Worm (Caenorhabditis elegans) whole organism, L1 larva: ENCODE measurements around the gene abf-6.

Experiments
- F16B12.6 ChIP-seq: fragments of 150-350 bp; optimal IDR thresholded peaks from 2 replicates; lab custom pipeline; 2014; ENCODE audit warnings: missing biosample characterization, missing genetic modification characterization
- Y116A8C.19 ChIP-seq: sonication (generic microtip); optimal IDR thresholded peaks from 2 replicates; lab custom pipeline; 2016; ENCODE audit warnings: missing compliant biosample characterization, missing genetic modification characterization, borderline replicate concordance
- alr-1 ChIP-seq: fragments of 200-800 bp; sonication (Bioruptor generic); optimal IDR thresholded peaks from 2 replicates; lab custom pipeline; 2018; ENCODE audit warnings: borderline replicate concordance, mild to moderate bottlenecking, missing genetic modification characterization, missing compliant biosample characterization
- aly-2 ChIP-seq: fragments of 150-350 bp; optimal IDR thresholded peaks from 2 replicates; lab custom pipeline; 2014; ENCODE audit warnings: missing biosample characterization, missing genetic modification characterization
- ama-1 ChIP-seq: fragments of 150-350 bp; optimal IDR thresholded peaks from 2 replicates; lab custom pipeline; 2014
- blmp-1 ChIP-seq: fragments of 150-350 bp; optimal IDR thresholded peaks from 2 replicates; lab custom pipeline; 2014; ENCODE audit warnings: missing biosample characterization, missing genetic modification characterization
- ceh-63 ChIP-seq: fragments of 200-800 bp; sonication (Bioruptor generic); optimal IDR thresholded peaks from 2 replicates; lab custom pipeline; 2018; ENCODE audit warnings: mild to moderate bottlenecking, missing genetic modification characterization, missing compliant biosample characterization
- ceh-88 ChIP-seq: fragments of 200-800 bp; sonication (Bioruptor generic); IDR thresholded peaks from 2 replicates; pipeline ENCODE4 v1.3.6; 2022; ENCODE audit warnings: missing genetic modification characterization, missing compliant biosample characterization
- ceh-90 ChIP-seq: sonication (generic microtip); optimal IDR thresholded peaks from 2 replicates; lab custom pipeline; 2016; ENCODE audit warnings: missing genetic modification characterization, missing compliant biosample characterization
- dpl-1 ChIP-seq, 3 experiments: fragments of 150-350 bp in 2 of 3; sonication (generic microtip) in 1 of 3; optimal IDR thresholded peaks; 2 replicates each; lab custom pipeline; 2014 to 2017; ENCODE audit warnings: missing biosample characterization in 3 of 3, missing genetic modification characterization in 3 of 3, missing genetic modification reagents in 3 of 3
- dsc-1 ChIP-seq: sonication (generic microtip); optimal IDR thresholded peaks from 2 replicates; lab custom pipeline; 2016; ENCODE audit warnings: mild to moderate bottlenecking, missing genetic modification characterization, missing compliant biosample characterization
- efl-3 ChIP-seq: fragments of 200-800 bp; sonication (Bioruptor generic); optimal IDR thresholded peaks from 2 replicates; lab custom pipeline; 2018; ENCODE audit warnings: mild to moderate bottlenecking, missing genetic modification characterization, missing compliant biosample characterization
- egl-13 ChIP-seq: sonication (generic microtip); optimal IDR thresholded peaks from 2 replicates; lab custom pipeline; 2016; ENCODE audit warnings: missing genotype, missing genetic modification reagents, missing genetic modification characterization, missing compliant biosample characterization
- egl-27 ChIP-seq, 2 experiments: fragments of 150-350 bp in 1 of 2; sonication (generic microtip); optimal IDR thresholded peaks; 3 replicates each; lab custom pipeline; 2017 to 2018; ENCODE audit warnings: missing biosample characterization in 2 of 2, missing genetic modification characterization in 2 of 2, missing genetic modification reagents in 2 of 2
- elt-2 ChIP-seq: sonication (generic microtip); optimal IDR thresholded peaks from 2 replicates; lab custom pipeline; 2016; ENCODE audit warnings: missing genetic modification characterization, mild to moderate bottlenecking, inconsistent platforms, missing compliant biosample characterization, missing genetic modification reagents
- ets-5 ChIP-seq: fragments of 200-800 bp; sonication (Bioruptor generic); IDR thresholded peaks from 2 replicates; pipeline ENCODE4 v1.3.6; 2022; ENCODE audit warnings: missing genetic modification characterization, missing compliant biosample characterization
- hlh-17 ChIP-seq: fragments of 200-800 bp; sonication (Bioruptor generic); optimal IDR thresholded peaks from 2 replicates; lab custom pipeline; 2018; ENCODE audit warnings: missing genetic modification characterization, mild to moderate bottlenecking, missing compliant biosample characterization, moderate library complexity, borderline replicate concordance
- hpl-2 ChIP-seq: fragments of 150-350 bp; optimal IDR thresholded peaks from 2 replicates; lab custom pipeline; 2014; ENCODE audit warnings: missing biosample characterization, missing genetic modification reagents, missing genetic modification characterization
- isw-1 ChIP-seq: fragments of 200-800 bp; sonication (Bioruptor generic); IDR thresholded peaks from 2 replicates; pipeline ENCODE4 v1.3.6; 2022; ENCODE audit warnings: missing genetic modification characterization, missing compliant biosample characterization
- jun-1 ChIP-seq: fragments of 150-350 bp; optimal IDR thresholded peaks from 2 replicates; lab custom pipeline; 2014; ENCODE audit warnings: missing biosample characterization, missing genetic modification reagents, missing genetic modification characterization
- lin-13 ChIP-seq: fragments of 150-350 bp; optimal IDR thresholded peaks from 2 replicates; lab custom pipeline; 2014; ENCODE audit warnings: missing biosample characterization, missing genetic modification reagents, missing genetic modification characterization
- lin-14 ChIP-seq: fragments of 200-800 bp; sonication (Bioruptor generic); optimal IDR thresholded peaks from 2 replicates; lab custom pipeline; 2018; ENCODE audit warnings: mild to moderate bottlenecking, missing genetic modification characterization, moderate library complexity, missing compliant biosample characterization
- lin-39 ChIP-seq: fragments of 150-350 bp; optimal IDR thresholded peaks from 2 replicates; lab custom pipeline; 2014; ENCODE audit warnings: missing biosample characterization, missing genetic modification reagents, missing genetic modification characterization
- lsy-2 ChIP-seq, 2 experiments: fragments of 150-350 bp; optimal IDR thresholded peaks; 2 replicates each; lab custom pipeline; 2014; ENCODE audit warnings: missing biosample characterization in 2 of 2, missing genetic modification characterization in 2 of 2
- mdl-1 ChIP-seq, 2 experiments: fragments of 150-350 bp; optimal IDR thresholded peaks; 2 replicates each; lab custom pipeline; 2014 to 2017; ENCODE audit warnings: missing biosample characterization in 2 of 2, missing genetic modification characterization in 2 of 2, inconsistent platforms in 1 of 2
- mep-1 ChIP-seq: fragments of 150-350 bp; optimal IDR thresholded peaks from 2 replicates; lab custom pipeline; 2014; ENCODE audit warnings: missing biosample characterization, missing genetic modification characterization
- nhr-19 ChIP-seq: fragments of 200-800 bp; sonication (Bioruptor generic); conservative IDR thresholded peaks from 2 replicates; pipeline ENCODE4 v1.3.6; 2022; ENCODE audit warnings: missing genetic modification characterization, missing compliant biosample characterization
- nhr-20 ChIP-seq: sonication (generic microtip); optimal IDR thresholded peaks from 2 replicates; lab custom pipeline; 2016; ENCODE audit warnings: mild to moderate bottlenecking, missing genetic modification characterization, missing compliant biosample characterization
- nhr-237 ChIP-seq: fragments of 150-350 bp; optimal IDR thresholded peaks from 2 replicates; lab custom pipeline; 2014; ENCODE audit warnings: missing biosample characterization, missing genetic modification characterization
- nhr-47 ChIP-seq: sonication (generic microtip); optimal IDR thresholded peaks from 2 replicates; lab custom pipeline; 2016; ENCODE audit warnings: mild to moderate bottlenecking, missing genetic modification characterization, moderate library complexity, missing compliant biosample characterization
- nhr-76 ChIP-seq: sonication (generic microtip); optimal IDR thresholded peaks from 2 replicates; lab custom pipeline; 2017; ENCODE audit warnings: missing biosample characterization, missing genetic modification characterization
- nhr-77 ChIP-seq: fragments of 150-350 bp; optimal IDR thresholded peaks from 2 replicates; lab custom pipeline; 2014; ENCODE audit warnings: missing biosample characterization, missing genetic modification characterization
- nhr-84 ChIP-seq: sonication (generic microtip); optimal IDR thresholded peaks from 2 replicates; lab custom pipeline; 2017; ENCODE audit warnings: missing biosample characterization, missing genetic modification characterization
- nhr-90 ChIP-seq: sonication (generic microtip); optimal IDR thresholded peaks from 2 replicates; lab custom pipeline; 2016; ENCODE audit warnings: mild to moderate bottlenecking, missing genetic modification characterization, missing compliant biosample characterization; ENCODE audit not compliant: poor library complexity
- pag-3 ChIP-seq: sonication (generic microtip); optimal IDR thresholded peaks from 2 replicates; lab custom pipeline; 2017; ENCODE audit warnings: missing genetic modification characterization, mild to moderate bottlenecking, missing compliant biosample characterization, antibody characterized with exemption, borderline replicate concordance; ENCODE audit not compliant: insufficient read depth
- pax-3 ChIP-seq: fragments of 200-800 bp; sonication (Bioruptor generic); optimal IDR thresholded peaks from 2 replicates; lab custom pipeline; 2018; ENCODE audit warnings: mild to moderate bottlenecking, missing genetic modification characterization, moderate library complexity, missing compliant biosample characterization
- rnt-1 ChIP-seq: sonication (generic microtip); optimal IDR thresholded peaks from 2 replicates; lab custom pipeline; 2016; ENCODE audit warnings: mild to moderate bottlenecking, missing genetic modification characterization, moderate library complexity, missing compliant biosample characterization
- snpc-4 ChIP-seq: fragments of 150-350 bp; optimal IDR thresholded peaks from 2 replicates; lab custom pipeline; 2014; ENCODE audit warnings: missing biosample characterization, missing genetic modification characterization
- sup-37 ChIP-seq: fragments of 200-800 bp; sonication (Bioruptor generic); optimal IDR thresholded peaks from 2 replicates; lab custom pipeline; 2018; ENCODE audit warnings: mild to moderate bottlenecking, missing genetic modification characterization, missing compliant biosample characterization
- tbx-2 ChIP-seq: sonication (generic microtip); optimal IDR thresholded peaks from 2 replicates; lab custom pipeline; 2016; ENCODE audit warnings: missing genetic modification characterization, missing compliant biosample characterization
- unc-130 ChIP-seq: fragments of 150-350 bp; optimal IDR thresholded peaks from 2 replicates; lab custom pipeline; 2017; ENCODE audit warnings: missing biosample characterization, missing genetic modification characterization, inconsistent platforms
- unc-30 ChIP-seq: sonication (generic microtip); optimal IDR thresholded peaks from 2 replicates; lab custom pipeline; 2017; ENCODE audit warnings: missing biosample characterization, missing genetic modification characterization
- unc-62 ChIP-seq: fragments of 150-350 bp; optimal IDR thresholded peaks from 2 replicates; lab custom pipeline; 2014; ENCODE audit warnings: missing biosample characterization, missing genetic modification reagents, missing genetic modification characterization
- unc-86 ChIP-seq: sonication (generic microtip); optimal IDR thresholded peaks from 2 replicates; lab custom pipeline; 2016; ENCODE audit warnings: missing genetic modification characterization, missing compliant biosample characterization
- unc-98 ChIP-seq: fragments of 200-800 bp; sonication (Bioruptor generic); IDR thresholded peaks from 2 replicates; pipeline ENCODE4 v1.3.6; 2022; ENCODE audit warnings: missing genetic modification characterization, missing compliant biosample characterization
- vab-15 ChIP-seq: sonication (generic microtip); optimal IDR thresholded peaks from 2 replicates; lab custom pipeline; 2017; ENCODE audit warnings: missing genotype, mild to moderate bottlenecking, missing genetic modification characterization, missing compliant biosample characterization
- xbp-1 ChIP-seq: sonication (generic microtip); optimal IDR thresholded peaks from 2 replicates; lab custom pipeline; 2016; ENCODE audit warnings: missing genetic modification characterization, missing compliant biosample characterization
- zag-1 ChIP-seq: fragments of 150-350 bp; optimal IDR thresholded peaks from 2 replicates; lab custom pipeline; 2014; ENCODE audit warnings: missing biosample characterization, missing genetic modification characterization
- ztf-4 ChIP-seq: fragments of 150-350 bp; optimal IDR thresholded peaks from 2 replicates; lab custom pipeline; 2014; ENCODE audit warnings: missing biosample characterization, missing genetic modification characterization

Gene abf-6

DNA sequence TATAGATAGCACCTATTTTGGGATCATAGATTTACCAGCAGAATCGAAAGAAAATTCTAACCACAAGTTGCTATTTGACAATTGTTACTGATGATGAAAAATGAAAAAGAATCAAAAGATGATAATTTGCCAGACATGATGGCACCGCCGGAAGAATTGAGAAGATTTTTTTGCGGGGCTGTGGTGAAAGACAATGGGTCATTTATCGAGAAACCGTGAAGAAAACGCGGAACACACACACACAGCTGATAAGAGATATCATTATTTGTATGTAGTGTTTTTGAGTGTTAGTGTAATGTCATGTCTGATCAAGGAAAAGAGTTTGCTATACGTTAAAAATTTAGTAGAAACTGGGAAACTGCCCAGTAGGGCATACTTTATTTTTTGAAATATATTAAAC lies 40.9 kb downstream of the abf-6 start (continued):
- TF ChIP-seq nhr-20 (peak; percentile 43), Y116A8C.19 (no peak)

DNA sequence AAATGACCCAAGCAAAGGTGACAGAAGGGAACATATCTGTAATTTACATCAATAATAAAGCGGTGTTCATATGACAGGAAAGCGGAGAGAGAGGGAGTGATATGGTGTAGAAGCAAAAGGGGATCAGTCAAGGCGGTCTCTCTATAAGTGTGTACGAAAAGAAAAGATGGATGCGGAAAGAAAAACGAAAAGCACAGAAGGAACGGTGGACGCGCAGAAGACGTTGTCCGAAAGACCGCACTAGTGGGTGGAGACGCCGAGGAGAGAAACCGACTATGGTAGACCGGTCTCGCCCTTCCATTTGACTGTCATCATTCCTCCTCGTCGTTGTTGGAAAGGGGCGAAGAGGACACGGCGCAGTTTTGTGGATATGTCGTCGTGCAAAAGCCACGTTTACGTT lies 49.1 kb downstream of the abf-6 start, which contains the start of gene C52G5.2:
TSS of gene C52G5.2 (plus strand) at position 301 of the 400 bp plus-strand sequence.
- peak; percentile 26 for TF ChIP-seq blmp-1 (tag; lab: Kevin White, UChicago)
- no peak for TF ChIP-seq xbp-1
- no peak for TF ChIP-seq rnt-1 (tag; lab: Kevin White, UChicago)
- no peak for TF ChIP-seq nhr-77
- no peak for TF ChIP-seq lin-13 (GFP tag; lab: Kevin White, UChicago)

- TF ChIP-seq nhr-76 (tag; lab: Kevin White, UChicago) (no peak), sup-37 (GFP tag; lab: Kevin White, UChicago) (no peak), alr-1 (no peak), egl-13 (tag; lab: Kevin White, UChicago) (no peak), pag-3 (tag; lab: Kevin White, UChicago) (no peak), isw-1 (GFP tag; lab: Robert Waterston, UW) (no peak), F16B12.6 (tag; lab: Kevin White, UChicago) (peak; percentile 5), mep-1 (tag; lab: Kevin White, UChicago) (no peak), lin-39 (no peak), dsc-1 (tag; lab: Kevin White, UChicago) (peak; percentile 73), dpl-1 (GFP tag; optimal IDR thresholded peaks at IDR 0.05; lab: Kevin White, UChicago) (peak in 1 of 3 experiments; percentile 2), nhr-47 (peak; percentile 69), egl-27 (tag; optimal IDR thresholded peaks at IDR 0.05; lab: Kevin White, UChicago) (no peak), ceh-90 (tag; lab: Kevin White, UChicago) (no peak), unc-62 (GFP tag; lab: Kevin White, UChicago) (no peak), lsy-2 (tag; optimal IDR thresholded peaks at IDR 0.05; lab: Kevin White, UChicago) (peak; percentile 36 to 54), ztf-4 (tag; lab: Kevin White, UChicago) (no peak), aly-2 (tag; lab: Kevin White, UChicago) (no peak), nhr-237 (no peak), pax-3 (tag; lab: Kevin White, UChicago) (peak; percentile 28), snpc-4 (tag; lab: Kevin White, UChicago) (no peak), ceh-63 (no peak), nhr-84 (tag; lab: Kevin White, UChicago) (no peak), zag-1 (no peak), unc-86 (tag; lab: Kevin White, UChicago) (no peak), unc-130 (tag; lab: Kevin White, UChicago) (peak; percentile 63), ceh-88 (GFP tag; lab: Robert Waterston, UW) (0 out of 2 replicates have a peak, but pooled peaks have one; percentile 39), jun-1 (tag; lab: Kevin White, UChicago) (no peak), unc-30 (tag; lab: Kevin White, UChicago) (no peak), vab-15 (tag; lab: Kevin White, UChicago) (no peak), mdl-1 (tag; optimal IDR thresholded peaks at IDR 0.05; lab: Kevin White, UChicago) (peak in 1 of 2 experiments; percentile 51), hlh-17 (GFP tag; lab: Kevin White, UChicago) (no peak), lin-14 (GFP tag; lab: Kevin White, UChicago) (peak; percentile 51), nhr-19 (GFP tag; lab: Robert Waterston, UW) (peak; percentile 73), ama-1 (lab: Kevin White, UChicago) (no peak), ets-5 (GFP tag; lab: Robert Waterston, UW) (no peak), nhr-90 (tag; lab: Kevin White, UChicago) (peak; percentile 66), efl-3 (no peak), elt-2 (peak; percentile 11), nhr-20 (peak; percentile 67), lin-13 (GFP tag; lab: Kevin White, UChicago) (no peak), hpl-2 (GFP tag; lab: Kevin White, UChicago) (peak; percentile 37), tbx-2 (tag; lab: Kevin White, UChicago) (peak; percentile 43), Y116A8C.19 (no peak), unc-98 (GFP tag; lab: Robert Waterston, UW) (no peak)
Observed at ce11 chrX:12843530-12843929, 49.6 kb downstream of the abf-6 start.
